Worm (Caenorhabditis elegans) whole organism, early embryonic: ENCODE measurements around the gene spl-2.

ENCODE experiments used
- B0310.2 ChIP-seq: sonication (generic microtip); optimal IDR thresholded peaks from 2 replicates; lab custom pipeline; 2016; ENCODE audit warnings: mild to moderate bottlenecking, missing genetic modification characterization, missing compliant biosample characterization
- F13C5.2 ChIP-seq: sonication (generic microtip); optimal IDR thresholded peaks from 2 replicates; lab custom pipeline; 2017; ENCODE audit warnings: mild to moderate bottlenecking, missing genetic modification characterization, inconsistent platforms, missing compliant biosample characterization
- aly-1 ChIP-seq: sonication (generic microtip); optimal IDR thresholded peaks from 2 replicates; lab custom pipeline; 2016; ENCODE audit warnings: missing genetic modification characterization, missing compliant biosample characterization
- ama-1 ChIP-seq: fragments of 150-350 bp; optimal IDR thresholded peaks from 2 replicates; lab custom pipeline; 2014
- ceh-13 ChIP-seq: fragments of 200-800 bp; sonication (Bioruptor generic); optimal IDR thresholded peaks from 2 replicates; lab custom pipeline; 2018; ENCODE audit warnings: mild to moderate bottlenecking, missing genetic modification characterization, missing compliant biosample characterization
- ceh-36 ChIP-seq: sonication (generic microtip); optimal IDR thresholded peaks from 2 replicates; lab custom pipeline; 2016; ENCODE audit warnings: missing genetic modification characterization, inconsistent platforms, missing compliant biosample characterization
- ets-7 ChIP-seq: sonication (generic microtip); optimal IDR thresholded peaks from 2 replicates; lab custom pipeline; 2016; ENCODE audit warnings: missing genotype, missing genetic modification characterization, missing compliant biosample characterization
- flt-1 ChIP-seq: fragments of 200-800 bp; sonication (Bioruptor generic); IDR thresholded peaks from 2 replicates; pipeline ENCODE4 v1.3.6; 2022; ENCODE audit warnings: missing genetic modification characterization, missing compliant biosample characterization
- hmbx-1 ChIP-seq: sonication (generic microtip); optimal IDR thresholded peaks from 2 replicates; lab custom pipeline; 2016; ENCODE audit warnings: mild to moderate bottlenecking, missing genetic modification characterization, missing compliant biosample characterization
- hmg-4 ChIP-seq: fragments of 200-800 bp; sonication (Bioruptor generic); optimal IDR thresholded peaks from 2 replicates; lab custom pipeline; 2018; ENCODE audit warnings: mild to moderate bottlenecking, missing genetic modification characterization, missing compliant biosample characterization
- hnd-1 ChIP-seq: sonication (generic microtip); optimal IDR thresholded peaks from 2 replicates; lab custom pipeline; 2016; ENCODE audit warnings: missing genetic modification characterization, missing compliant biosample characterization
- pes-1 ChIP-seq: fragments of 200-800 bp; sonication (Bioruptor generic); IDR thresholded peaks from 2 replicates; pipeline ENCODE4 v1.3.6; 2022; ENCODE audit warnings: missing genetic modification reagents, missing genetic modification characterization, missing compliant biosample characterization
- scrt-1 ChIP-seq: fragments of 200-800 bp; sonication (Bioruptor generic); IDR thresholded peaks from 2 replicates; pipeline ENCODE4 v1.3.6; 2022; ENCODE audit warnings: missing genetic modification characterization, missing compliant biosample characterization
- sea-1 ChIP-seq: fragments of 200-800 bp; sonication (Bioruptor generic); conservative IDR thresholded peaks from 2 replicates; pipeline ENCODE4 v1.3.6; 2022; ENCODE audit warnings: missing genetic modification characterization, missing compliant biosample characterization
- tbx-11 ChIP-seq: fragments of 200-800 bp; sonication (Bioruptor generic); IDR thresholded peaks from 2 replicates; pipeline ENCODE4 v1.3.6; 2022; ENCODE audit warnings: missing genetic modification characterization, missing compliant biosample characterization
- tbx-37 ChIP-seq: fragments of 200-800 bp; sonication (Bioruptor generic); conservative IDR thresholded peaks from 2 replicates; pipeline ENCODE4 v1.3.6; 2022; ENCODE audit warnings: missing genetic modification reagents, missing genetic modification characterization, missing compliant biosample characterization
- tra-4 ChIP-seq: sonication (generic microtip); optimal IDR thresholded peaks from 2 replicates; lab custom pipeline; 2017; ENCODE audit warnings: missing genetic modification characterization, missing compliant biosample characterization

Gene spl-2

ce11 chrV:9148151-9148550 lies 1.5 kb upstream of the spl-2 start:
- no peak for TF ChIP-seq ceh-13 (GFP tag; lab: Kevin White, UChicago)
- TF ChIP-seq flt-1 (GFP tag; lab: Robert Waterston, UW), result no peak
- TF ChIP-seq hnd-1 (tag; lab: Kevin White, UChicago), result no peak
- TF ChIP-seq aly-1 (tag; lab: Kevin White, UChicago), result no peak

- TF ChIP-seq pes-1 (no peak), aly-1 (tag; lab: Kevin White, UChicago) (no peak), scrt-1 (GFP tag; lab: Robert Waterston, UW) (no peak), F13C5.2 (tag; lab: Kevin White, UChicago) (no peak), ama-1 (lab: Kevin White, UChicago) (no peak), hnd-1 (tag; lab: Kevin White, UChicago) (no peak), flt-1 (GFP tag; lab: Robert Waterston, UW) (no peak), ceh-36 (no peak), ceh-13 (GFP tag; lab: Kevin White, UChicago) (no peak), tra-4 (tag; lab: Kevin White, UChicago) (no peak), hmbx-1 (no peak), tbx-37 (GFP tag; lab: Robert Waterston, UW) (no peak), B0310.2 (tag; lab: Kevin White, UChicago) (no peak), tbx-11 (GFP tag; lab: Robert Waterston, UW) (no peak), ets-7 (tag; lab: Kevin White, UChicago) (no peak), hmg-4 (GFP tag; lab: Kevin White, UChicago) (no peak), sea-1 (GFP tag; lab: Robert Waterston, UW) (no peak)
Observed at ce11 chrV:9146196-9146595, 503 bp downstream of the spl-2 start.

- no peak for TF ChIP-seq hmg-4 (GFP tag; lab: Kevin White, UChicago)
Observed at ce11 chrV:9143896-9144295, 2.8 kb downstream of the spl-2 start.

- no peak for TF ChIP-seq tbx-37 (GFP tag; lab: Robert Waterston, UW)
- TF ChIP-seq hnd-1 (tag; lab: Kevin White, UChicago), result no peak
- no peak for TF ChIP-seq ets-7 (tag; lab: Kevin White, UChicago)
- TF ChIP-seq tra-4 (tag; lab: Kevin White, UChicago), result no peak
- TF ChIP-seq tbx-11 (GFP tag; lab: Robert Waterston, UW), result no peak
- TF ChIP-seq hmg-4 (GFP tag; lab: Kevin White, UChicago), result no peak
- no peak for TF ChIP-seq B0310.2 (tag; lab: Kevin White, UChicago)
- no peak for TF ChIP-seq F13C5.2 (tag; lab: Kevin White, UChicago)
- no peak for TF ChIP-seq ceh-13 (GFP tag; lab: Kevin White, UChicago)
- no peak for TF ChIP-seq aly-1 (tag; lab: Kevin White, UChicago)
Observed at ce11 chrV:9141297-9141696, 5.4 kb downstream of the spl-2 start, which contains the start of gene pitr-3. Gene pitr-3, minus strand, starts transcription at chrV:9141397.

ce11 chrV:9137618-9138017 lies 9.1 kb downstream of the spl-2 start, which contains the start of gene pitr-2:
Gene pitr-2, minus strand, starts transcription at chrV:9137718.
- no peak for TF ChIP-seq ceh-13 (GFP tag; lab: Kevin White, UChicago)
- no peak for TF ChIP-seq flt-1 (GFP tag; lab: Robert Waterston, UW)
- TF ChIP-seq sea-1 (GFP tag; lab: Robert Waterston, UW), result no peak
- no peak for TF ChIP-seq hmbx-1
- no peak for TF ChIP-seq ets-7 (tag; lab: Kevin White, UChicago)
- TF ChIP-seq pes-1, result no peak
- TF ChIP-seq hnd-1 (tag; lab: Kevin White, UChicago), result no peak
- TF ChIP-seq B0310.2 (tag; lab: Kevin White, UChicago), result no peak
- TF ChIP-seq aly-1 (tag; lab: Kevin White, UChicago), result no peak
- no peak for TF ChIP-seq hmg-4 (GFP tag; lab: Kevin White, UChicago)
- TF ChIP-seq tbx-37 (GFP tag; lab: Robert Waterston, UW), result no peak
- TF ChIP-seq tra-4 (tag; lab: Kevin White, UChicago), result no peak
- TF ChIP-seq ama-1 (lab: Kevin White, UChicago), result no peak
- TF ChIP-seq scrt-1 (GFP tag; lab: Robert Waterston, UW), result no peak
- TF ChIP-seq F13C5.2 (tag; lab: Kevin White, UChicago), result no peak
- TF ChIP-seq tbx-11 (GFP tag; lab: Robert Waterston, UW), result no peak
- TF ChIP-seq ceh-36, result no peak

- TF ChIP-seq tbx-37 (GFP tag; lab: Robert Waterston, UW) (no peak), B0310.2 (tag; lab: Kevin White, UChicago) (no peak), sea-1 (GFP tag; lab: Robert Waterston, UW) (no peak)
Observed at ce11 chrV:9133950-9134349, 12.7 kb downstream of the spl-2 start, which contains the start of gene B0222.1. Gene B0222.1, plus strand, starts transcription at chrV:9134255.

- TF ChIP-seq ceh-13 (GFP tag; lab: Kevin White, UChicago), result no peak
- no peak for TF ChIP-seq F13C5.2 (tag; lab: Kevin White, UChicago)
- TF ChIP-seq tra-4 (tag; lab: Kevin White, UChicago), result no peak
- TF ChIP-seq ceh-36, result no peak
- TF ChIP-seq ama-1 (lab: Kevin White, UChicago), result no peak
- TF ChIP-seq tbx-11 (GFP tag; lab: Robert Waterston, UW), result no peak
- no peak for TF ChIP-seq tbx-37 (GFP tag; lab: Robert Waterston, UW)
- no peak for TF ChIP-seq hnd-1 (tag; lab: Kevin White, UChicago)
- no peak for TF ChIP-seq flt-1 (GFP tag; lab: Robert Waterston, UW)
- TF ChIP-seq hmbx-1, result no peak
- no peak for TF ChIP-seq sea-1 (GFP tag; lab: Robert Waterston, UW)
Observed at ce11 chrV:9132043-9132442, 14.7 kb downstream of the spl-2 start, which contains the start of gene F21C10.1. Gene F21C10.1, plus strand, starts transcription at chrV:9132343.

- TF ChIP-seq ama-1 (lab: Kevin White, UChicago) (no peak), tbx-37 (GFP tag; lab: Robert Waterston, UW) (no peak), hnd-1 (tag; lab: Kevin White, UChicago) (no peak), tbx-11 (GFP tag; lab: Robert Waterston, UW) (no peak), flt-1 (GFP tag; lab: Robert Waterston, UW) (no peak), ets-7 (tag; lab: Kevin White, UChicago) (no peak), aly-1 (tag; lab: Kevin White, UChicago) (no peak), sea-1 (GFP tag; lab: Robert Waterston, UW) (no peak), tra-4 (tag; lab: Kevin White, UChicago) (no peak), hmg-4 (GFP tag; lab: Kevin White, UChicago) (no peak), B0310.2 (tag; lab: Kevin White, UChicago) (no peak), ceh-36 (no peak), hmbx-1 (no peak), pes-1 (no peak), ceh-13 (GFP tag; lab: Kevin White, UChicago) (no peak), F13C5.2 (tag; lab: Kevin White, UChicago) (no peak), scrt-1 (GFP tag; lab: Robert Waterston, UW) (no peak)
Observed at ce11 chrV:9130766-9131165, 15.9 kb downstream of the spl-2 start, which contains the start of gene F21C10.19. Gene F21C10.19, plus strand, starts transcription at chrV:9131066.
